Worm (Caenorhabditis elegans) whole organism, L3 larva: ENCODE data around the gene mesp-1.

ENCODE experiments used
- R02D3.7 ChIP-seq: fragments of 150-350 bp; optimal IDR thresholded peaks from 2 replicates; lab custom pipeline; 2014; ENCODE audit warnings: missing biosample characterization, missing genetic modification characterization
- aly-2 ChIP-seq: fragments of 150-350 bp; optimal IDR thresholded peaks from 2 replicates; lab custom pipeline; 2014; ENCODE audit warnings: missing biosample characterization, missing genetic modification characterization
- ama-1 ChIP-seq: fragments of 150-350 bp; optimal IDR thresholded peaks from 2 replicates; lab custom pipeline; 2018
- ceh-82 ChIP-seq: fragments of 150-350 bp; optimal IDR thresholded peaks from 2 replicates; lab custom pipeline; 2014; ENCODE audit warnings: missing biosample characterization, missing genetic modification characterization
- daf-12 ChIP-seq: fragments of 150-350 bp; optimal IDR thresholded peaks from 2 replicates; lab custom pipeline; 2014; ENCODE audit warnings: missing biosample characterization, missing genetic modification reagents, missing genetic modification characterization
- elt-3 ChIP-seq, 3 experiments: fragments of 150-350 bp in 1 of 3; sonication (generic microtip) in 2 of 3; optimal IDR thresholded peaks; 2 replicates in 2 of 3; 4 replicates in 1 of 3; lab custom pipeline; 2014 to 2017; ENCODE audit warnings: missing biosample characterization in 3 of 3, missing genetic modification characterization in 3 of 3
- fkh-10 ChIP-seq: sonication (generic microtip); optimal IDR thresholded peaks from 2 replicates; lab custom pipeline; 2017; ENCODE audit warnings: missing biosample characterization, missing genetic modification reagents, missing genetic modification characterization
- mml-1 ChIP-seq: fragments of 150-350 bp; sonication (generic microtip); optimal IDR thresholded peaks from 3 replicates; lab custom pipeline; 2014; ENCODE audit warnings: missing biosample characterization, missing genetic modification characterization
- nfya-1 ChIP-seq: sonication (generic microtip); optimal IDR thresholded peaks from 2 replicates; lab custom pipeline; 2017; ENCODE audit warnings: missing genetic modification characterization, mild to moderate bottlenecking, missing compliant biosample characterization, antibody characterized with exemption, moderate library complexity; ENCODE audit not compliant: insufficient read depth
- nhr-11 ChIP-seq: fragments of 150-350 bp; optimal IDR thresholded peaks from 2 replicates; lab custom pipeline; 2014; ENCODE audit warnings: missing biosample characterization, missing genetic modification characterization
- nhr-12 ChIP-seq: fragments of 150-350 bp; optimal IDR thresholded peaks from 2 replicates; lab custom pipeline; 2014; ENCODE audit warnings: missing biosample characterization, missing genetic modification characterization
- sea-2 ChIP-seq: fragments of 150-350 bp; sonication (generic microtip); optimal IDR thresholded peaks from 4 replicates; lab custom pipeline; 2014; ENCODE audit warnings: missing biosample characterization, missing genetic modification reagents, missing genetic modification characterization
- snpc-4 ChIP-seq: fragments of 150-350 bp; optimal IDR thresholded peaks from 2 replicates; lab custom pipeline; 2014; ENCODE audit warnings: missing biosample characterization, missing genetic modification characterization
- ztf-4 ChIP-seq: fragments of 150-350 bp; optimal IDR thresholded peaks from 2 replicates; lab custom pipeline; 2014; ENCODE audit warnings: missing biosample characterization, missing genetic modification characterization

DNA sequence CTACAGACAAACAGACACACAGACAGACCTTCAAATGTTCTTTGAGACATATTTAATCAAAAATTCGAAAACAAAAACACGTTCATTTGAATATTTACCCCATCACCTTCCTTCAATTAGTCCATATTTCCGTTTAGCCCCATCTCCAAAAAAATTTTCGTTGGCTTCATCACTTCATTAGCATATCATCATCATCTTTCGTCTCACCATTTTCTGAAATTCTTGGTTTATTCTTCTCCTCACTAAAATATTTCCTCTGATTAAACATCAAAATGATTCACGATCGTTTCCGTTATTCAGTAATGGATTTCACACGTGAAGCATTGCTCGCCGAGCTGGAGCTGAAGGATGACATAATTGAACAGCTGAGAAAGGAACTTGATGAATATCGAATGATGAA lies 21.5 kb downstream of the mesp-1 start, which contains the start of gene pkg-2:
- TF ChIP-seq sea-2 (GFP tag; lab: Kevin White, UChicago) = no peak
- TF ChIP-seq ztf-4 (tag; lab: Kevin White, UChicago) = no peak
- no peak for TF ChIP-seq nfya-1 (tag; lab: Kevin White, UChicago)
- TF ChIP-seq elt-3 (tag; optimal IDR thresholded peaks at IDR 0.05; lab: Kevin White, UChicago) = no peak
- TF ChIP-seq mml-1 (tag; lab: Kevin White, UChicago) = no peak
- TF ChIP-seq fkh-10 (GFP tag; lab: Kevin White, UChicago) = no peak
- TF ChIP-seq nhr-12 = no peak
- no peak for TF ChIP-seq snpc-4
- no peak for TF ChIP-seq ceh-82
- no peak for TF ChIP-seq daf-12 (tag; lab: Kevin White, UChicago)
- TF ChIP-seq nhr-11 (tag; lab: Kevin White, UChicago) = no peak
- no peak for TF ChIP-seq R02D3.7 (tag; lab: Kevin White, UChicago)
- TF ChIP-seq aly-2 = no peak
- TF ChIP-seq ama-1 (lab: Kevin White, UChicago) = no peak
